Worm (Caenorhabditis elegans) whole organism, L4/young adult: ENCODE results near the gene irld-44.

ENCODE experiments used
- W03F9.2 ChIP-seq: fragments of 150-350 bp; optimal IDR thresholded peaks from 2 replicates; lab custom pipeline; 2014; ENCODE audit warnings: missing biosample characterization, missing genetic modification characterization
- dao-5 ChIP-seq: sonication (generic microtip); optimal IDR thresholded peaks from 2 replicates; lab custom pipeline; 2016; ENCODE audit warnings: missing genotype, missing genetic modification characterization, moderate library complexity, missing compliant biosample characterization
- him-1 ChIP-seq: sonication (generic microtip); optimal IDR thresholded peaks from 2 replicates; lab custom pipeline; 2016; ENCODE audit warnings: missing genotype, missing genetic modification reagents, missing genetic modification characterization, missing compliant biosample characterization

irld-44 gene

DNA sequence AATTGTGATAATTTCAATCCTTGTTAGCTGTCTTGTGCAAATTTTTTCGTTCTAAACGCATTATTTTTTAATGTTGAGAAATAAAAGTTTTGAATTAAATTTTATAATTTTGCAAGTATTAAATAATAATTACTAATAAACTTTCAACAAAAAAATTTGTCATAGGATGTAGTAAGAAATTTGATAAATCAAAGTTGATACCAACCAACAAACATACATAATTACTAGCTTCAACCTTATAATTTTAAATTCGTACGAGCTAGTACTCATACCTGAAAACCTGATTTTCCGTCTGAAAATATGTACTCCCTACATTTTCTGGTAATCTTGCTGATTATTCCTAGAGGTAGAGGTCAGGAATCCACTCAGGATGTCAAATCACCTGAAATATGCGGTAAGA, at the start of gene irld-44:
Gene irld-44 (plus strand): TSS at position 301 of the 400 bp plus-strand sequence.
- TF ChIP-seq dao-5, result no peak
- TF ChIP-seq W03F9.2 (tag; lab: Kevin White, UChicago), result no peak
- TF ChIP-seq him-1 (tag; lab: Kevin White, UChicago), result no peak

DNA sequence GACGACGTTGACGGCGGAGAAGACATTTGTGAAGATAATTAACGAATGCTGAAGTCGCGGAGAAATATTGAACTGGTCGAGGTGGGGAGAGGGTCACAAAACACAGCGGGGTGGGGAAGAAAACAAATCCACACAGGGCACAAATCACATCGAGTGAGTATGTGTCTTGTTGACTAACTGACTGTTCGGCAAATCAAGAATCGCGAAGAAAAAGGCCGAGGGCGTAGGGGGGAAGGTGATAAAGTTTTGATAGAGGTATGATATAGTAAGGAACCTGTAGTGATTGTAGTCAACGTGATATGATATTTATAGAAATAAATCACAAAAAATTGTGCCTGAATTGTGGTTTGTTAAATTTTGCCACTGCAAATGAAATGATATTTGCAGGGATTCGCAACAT, 43.4 kb upstream of the irld-44 start, which contains the start of gene nhr-178:
Gene nhr-178 (minus strand): TSS at position 164 of the 400 bp plus-strand sequence.
- TF ChIP-seq him-1 (tag; lab: Kevin White, UChicago), result no peak
- no peak for TF ChIP-seq W03F9.2 (tag; lab: Kevin White, UChicago)
- TF ChIP-seq dao-5, result no peak

DNA sequence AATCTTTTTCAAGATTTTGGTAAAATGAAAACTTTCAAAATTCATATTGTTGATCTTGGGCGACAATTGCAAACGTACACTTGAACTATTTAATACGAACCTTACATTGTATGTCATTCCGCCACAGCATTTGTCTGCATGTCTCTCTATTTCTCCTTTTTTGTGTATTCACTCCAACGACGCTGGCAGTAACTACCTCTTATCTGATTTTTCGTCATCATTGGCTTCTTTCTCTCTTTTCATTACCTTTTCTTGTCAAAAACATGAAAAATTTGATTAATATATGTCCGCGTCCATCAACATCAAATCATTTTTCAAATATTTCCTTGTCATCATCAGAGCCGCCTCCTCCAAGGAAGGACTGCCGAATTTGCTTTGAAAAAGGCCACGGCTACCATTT, 41.0 kb upstream of the irld-44 start, which contains the start of gene nhr-177:
Gene nhr-177 (plus strand): TSS at position 167 of the 400 bp plus-strand sequence.
- TF ChIP-seq W03F9.2 (tag; lab: Kevin White, UChicago) (no peak), him-1 (tag; lab: Kevin White, UChicago) (no peak), dao-5 (no peak)

DNA sequence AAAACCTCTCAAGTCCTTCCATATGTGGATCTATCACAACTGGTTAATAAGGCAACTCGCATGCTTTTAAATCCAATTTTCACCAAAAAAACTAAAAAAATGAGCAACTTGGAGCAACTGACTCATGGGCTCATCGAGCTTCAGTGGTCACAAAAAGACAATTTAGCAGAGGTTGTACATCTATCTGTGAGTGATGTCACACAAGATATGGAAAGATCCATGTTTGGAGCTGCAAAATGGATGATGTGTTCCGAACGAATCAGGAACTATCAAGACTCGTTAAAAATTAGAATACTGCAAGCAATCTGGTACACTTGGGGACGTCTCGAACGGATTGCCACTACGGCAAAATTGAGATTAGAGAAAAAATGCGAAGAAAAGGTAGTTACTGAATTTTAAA, 39.6 kb upstream of the irld-44 start:
- no peak for TF ChIP-seq dao-5
- no peak for TF ChIP-seq him-1 (tag; lab: Kevin White, UChicago)
- TF ChIP-seq W03F9.2 (tag; lab: Kevin White, UChicago), result no peak

DNA sequence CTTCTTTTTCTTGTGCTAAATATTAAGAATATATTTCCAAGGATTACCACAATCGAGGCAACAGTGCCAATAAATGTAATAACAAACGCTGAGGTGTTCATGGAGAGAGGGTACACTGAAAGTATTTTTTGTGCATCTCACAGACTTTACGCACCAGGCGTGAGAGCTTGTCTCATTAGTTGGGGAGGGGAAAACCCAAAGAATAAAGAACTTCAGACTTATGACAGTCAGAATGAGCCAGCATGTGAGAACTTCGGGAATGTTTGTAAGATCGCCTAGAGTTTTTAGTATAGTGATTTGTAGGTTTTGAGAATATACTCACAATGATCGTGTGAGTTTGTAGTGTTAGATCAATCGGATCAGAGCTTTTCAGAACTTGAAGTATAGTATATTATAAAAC, 36.4 kb upstream of the irld-44 start, which contains the start of gene srbc-41:
Gene srbc-41 (minus strand): TSS at position 101 of the 400 bp plus-strand sequence.
- TF ChIP-seq dao-5 (no peak), W03F9.2 (tag; lab: Kevin White, UChicago) (no peak), him-1 (tag; lab: Kevin White, UChicago) (no peak)

DNA sequence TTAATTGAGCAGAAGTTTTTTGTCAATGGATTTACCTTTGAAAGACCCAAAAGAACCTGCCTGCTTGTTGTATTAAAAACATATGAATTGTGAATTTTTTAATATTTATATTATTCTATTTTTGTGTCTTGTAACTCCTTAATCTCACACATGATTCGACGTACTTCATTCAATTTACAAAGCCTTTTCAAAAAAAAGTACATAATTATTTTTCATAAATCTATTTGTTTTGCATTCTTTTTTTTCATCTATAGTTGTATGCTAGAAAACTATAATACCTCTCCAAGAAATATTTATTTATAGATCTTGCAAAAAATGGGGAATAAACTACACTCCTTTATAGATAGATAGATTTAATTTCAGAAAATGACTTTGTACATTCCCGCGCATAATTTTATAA, 32.4 kb upstream of the irld-44 start, which contains the start of gene nhr-179:
Gene nhr-179 (minus strand): TSS at position 101 of the 400 bp plus-strand sequence.
- TF ChIP-seq W03F9.2 (tag; lab: Kevin White, UChicago) (no peak), dao-5 (no peak), him-1 (tag; lab: Kevin White, UChicago) (no peak)

DNA sequence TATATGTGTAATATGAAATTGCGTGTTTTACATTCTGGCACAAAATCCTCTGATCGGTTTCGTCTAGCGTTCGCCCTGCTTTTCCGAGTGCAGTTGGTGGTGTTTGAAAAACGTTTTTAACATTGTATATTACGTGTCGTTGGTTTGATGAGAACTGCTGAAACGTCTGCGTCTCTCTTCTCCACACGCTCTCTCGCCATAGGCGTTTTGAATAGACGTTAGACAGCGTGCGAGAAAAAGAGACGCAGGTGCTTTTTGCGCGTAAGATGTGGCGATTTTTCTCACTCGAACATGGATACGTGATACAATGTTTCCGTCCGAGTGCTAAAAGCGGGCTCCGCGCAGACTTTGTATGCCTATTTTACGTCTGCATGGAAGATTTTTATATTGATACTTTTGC, 30.6 kb upstream of the irld-44 start:
- no peak for TF ChIP-seq him-1 (tag; lab: Kevin White, UChicago)
- TF ChIP-seq dao-5, result no peak
- no peak for TF ChIP-seq W03F9.2 (tag; lab: Kevin White, UChicago)

DNA sequence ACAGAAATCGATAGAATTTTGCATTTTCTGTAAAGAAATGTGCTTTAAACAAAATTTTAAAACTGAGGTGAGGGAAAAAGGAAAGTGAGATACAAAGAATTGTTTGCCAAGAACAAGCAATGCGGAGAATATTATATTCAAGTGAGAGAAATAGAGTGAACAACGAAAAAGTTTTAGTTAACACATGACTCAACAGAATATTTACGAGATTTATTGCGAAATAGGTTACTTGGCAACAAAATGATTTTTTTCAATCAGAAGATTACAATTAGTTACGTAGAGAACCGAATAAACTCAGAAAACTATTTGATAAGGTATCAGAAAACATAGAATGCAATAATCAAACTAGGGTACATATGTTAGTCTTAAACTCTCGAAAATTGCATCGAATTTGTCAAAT, 29.7 kb upstream of the irld-44 start, which contains the start of gene nhr-117:
Gene nhr-117 (minus strand): TSS at position 27 of the 400 bp plus-strand sequence.
- TF ChIP-seq dao-5 (no peak), W03F9.2 (tag; lab: Kevin White, UChicago) (no peak), him-1 (tag; lab: Kevin White, UChicago) (no peak)

DNA sequence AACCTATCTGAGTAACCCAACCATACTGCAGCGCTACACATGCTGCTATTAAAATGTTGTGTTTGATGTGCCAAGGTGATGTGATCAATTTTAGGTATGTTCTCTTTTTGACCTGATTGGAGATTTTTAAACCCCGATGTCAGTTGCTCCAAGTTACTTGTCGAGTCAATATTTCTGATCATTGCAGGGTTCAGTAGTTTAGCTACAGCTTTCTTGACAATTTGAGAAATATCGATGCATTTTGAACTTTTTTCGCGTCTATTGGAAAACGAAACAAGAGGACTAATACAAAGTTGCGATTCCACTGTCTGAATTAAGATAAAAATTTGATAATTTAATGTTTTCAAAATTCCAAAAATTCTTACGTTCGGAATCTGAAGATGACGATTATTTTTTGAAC, 27.7 kb upstream of the irld-44 start:
- no peak for TF ChIP-seq dao-5
- TF ChIP-seq W03F9.2 (tag; lab: Kevin White, UChicago), result no peak
- no peak for TF ChIP-seq him-1 (tag; lab: Kevin White, UChicago)

DNA sequence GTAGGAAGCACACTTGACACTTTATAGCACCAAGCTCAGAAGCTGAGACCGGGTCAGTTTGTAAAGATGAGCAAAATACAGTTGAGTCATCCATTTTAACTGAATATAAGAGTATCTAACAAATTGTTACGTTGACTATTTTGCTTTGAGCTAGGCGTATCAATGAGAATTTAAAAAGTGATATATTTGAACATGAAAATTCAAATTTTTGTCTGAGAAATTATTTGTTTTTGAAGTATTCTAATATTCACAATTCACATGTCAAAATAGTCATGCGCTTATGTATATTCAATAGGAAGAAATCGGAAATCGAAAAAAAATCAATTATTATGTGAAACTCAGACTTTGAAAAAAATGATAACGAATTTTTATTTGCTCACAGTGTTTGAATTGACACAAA, 26.8 kb upstream of the irld-44 start, which contains the start of gene nhr-110:
Gene nhr-110 (minus strand): TSS at position 101 of the 400 bp plus-strand sequence.
- no peak for TF ChIP-seq him-1 (tag; lab: Kevin White, UChicago)
- no peak for TF ChIP-seq W03F9.2 (tag; lab: Kevin White, UChicago)
- TF ChIP-seq dao-5, result no peak

DNA sequence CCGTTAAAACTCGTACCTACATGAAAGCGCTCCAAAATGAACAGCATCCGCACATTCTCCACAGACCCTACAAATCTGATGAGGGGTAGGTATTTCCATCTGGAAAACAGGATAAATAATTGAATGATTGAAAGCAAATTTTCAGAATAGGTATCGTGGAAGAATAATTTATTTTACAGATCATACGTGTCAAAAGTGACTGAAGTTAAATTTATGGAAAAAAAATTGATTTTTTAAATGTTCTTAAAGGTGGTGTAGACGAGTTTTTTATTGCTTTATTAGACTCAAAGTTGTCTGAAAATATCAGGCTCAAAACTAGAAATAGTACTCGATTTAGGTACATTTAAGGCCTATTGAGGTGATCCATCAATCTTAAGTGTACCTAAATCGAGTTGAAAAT, 24.4 kb upstream of the irld-44 start, which contains the start of gene nhr-237:
Gene nhr-237 (minus strand): TSS at position 101 of the 400 bp plus-strand sequence.
- TF ChIP-seq W03F9.2 (tag; lab: Kevin White, UChicago) (no peak), dao-5 (no peak), him-1 (tag; lab: Kevin White, UChicago) (no peak)

DNA sequence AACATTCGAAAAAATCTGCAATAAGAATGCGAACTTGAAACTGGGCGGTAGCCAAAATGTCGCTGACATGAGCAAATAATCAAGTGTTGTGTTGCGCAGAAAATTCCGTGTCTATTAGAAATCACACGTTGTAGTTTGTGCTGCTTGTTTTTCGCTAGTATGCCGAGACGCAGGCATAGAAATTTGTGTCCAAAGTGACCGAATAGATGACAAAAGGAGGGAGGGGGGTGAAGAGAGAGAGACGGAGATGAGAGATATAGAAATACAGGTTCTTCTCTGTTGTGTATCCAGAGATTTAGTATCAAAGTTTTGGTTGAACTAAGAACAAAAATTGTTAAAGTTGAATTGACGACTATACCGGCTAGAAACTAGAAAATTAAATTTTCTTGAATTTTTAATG, 23.9 kb upstream of the irld-44 start:
- TF ChIP-seq W03F9.2 (tag; lab: Kevin White, UChicago) (no peak), dao-5 (no peak), him-1 (tag; lab: Kevin White, UChicago) (no peak)

DNA sequence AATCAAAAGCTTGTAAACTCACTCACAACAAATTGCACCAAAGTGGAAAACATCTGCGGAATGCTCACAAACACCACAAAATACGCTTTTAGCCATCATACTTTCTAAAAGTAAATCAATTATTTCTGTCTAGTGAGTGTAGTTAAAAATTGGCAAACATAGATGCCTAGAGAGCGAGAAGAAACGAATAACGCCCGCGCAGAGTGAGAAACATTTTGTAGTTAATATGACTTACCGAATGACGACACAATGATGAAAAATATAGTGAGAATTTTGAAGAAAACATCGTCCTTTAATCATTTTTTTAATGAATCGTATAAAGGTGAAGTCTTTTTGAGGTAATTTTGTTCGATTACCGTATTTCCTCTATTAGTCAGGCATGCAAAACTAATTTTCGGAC, 21.8 kb upstream of the irld-44 start, which contains the start of gene nhr-238:
Gene nhr-238 (minus strand): TSS at position 104 of the 400 bp plus-strand sequence.
- TF ChIP-seq dao-5 (no peak), W03F9.2 (tag; lab: Kevin White, UChicago) (no peak), him-1 (tag; lab: Kevin White, UChicago) (no peak)

DNA sequence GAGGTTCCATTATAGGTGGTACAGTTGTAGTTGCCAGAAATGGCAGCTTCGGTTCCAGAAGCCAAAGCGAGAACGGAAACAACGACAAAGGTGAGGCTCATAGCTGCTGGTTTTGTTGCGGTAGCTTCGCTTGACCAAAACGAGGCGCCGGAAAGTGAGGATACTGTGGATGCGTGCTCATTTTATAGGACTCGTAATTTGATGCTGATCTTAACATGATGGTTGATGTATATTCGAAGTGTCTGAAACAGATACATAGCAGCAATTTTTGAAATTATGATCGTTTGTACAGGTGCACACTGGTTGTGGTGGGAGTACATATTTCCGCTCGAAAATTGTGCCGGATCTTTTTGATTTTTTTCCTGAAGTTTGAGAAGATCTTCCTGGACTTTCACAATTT, 20.0 kb upstream of the irld-44 start, which contains the start of gene Y46H3D.8:
Gene Y46H3D.8 (minus strand): TSS at position 101 of the 400 bp plus-strand sequence.
- TF ChIP-seq dao-5 (no peak), W03F9.2 (tag; lab: Kevin White, UChicago) (no peak), him-1 (tag; lab: Kevin White, UChicago) (no peak)

DNA sequence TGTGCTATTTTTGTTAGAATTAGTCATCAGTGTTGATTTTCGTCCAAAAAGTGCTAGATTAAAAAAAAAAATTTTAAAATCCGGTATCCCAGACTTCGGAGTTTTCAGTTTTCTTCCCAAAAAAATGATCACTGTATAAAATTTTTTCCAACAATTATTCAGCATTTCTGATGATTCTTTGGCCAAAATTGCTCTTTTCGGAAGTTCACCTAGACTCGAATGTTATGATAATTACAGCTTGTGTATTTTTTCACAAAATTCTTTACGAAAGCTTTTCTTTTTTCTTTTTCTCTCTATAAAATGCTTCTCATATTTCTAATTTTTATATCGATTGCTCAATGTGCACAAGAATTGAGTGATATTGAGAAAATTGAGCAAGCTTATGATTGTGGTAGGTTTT, 19.4 kb upstream of the irld-44 start, which contains the start of gene irld-17:
Gene irld-17 (plus strand): TSS at position 301 of the 400 bp plus-strand sequence.
- no peak for TF ChIP-seq W03F9.2 (tag; lab: Kevin White, UChicago)
- TF ChIP-seq dao-5, result no peak
- TF ChIP-seq him-1 (tag; lab: Kevin White, UChicago), result no peak
